Fruit fly (Drosophila melanogaster) whole organism, pupa: ENCODE results near the gene CG10365.

Experiments
- CG10348 ChIP-seq: fragments of 200-800 bp; sonication (Bioruptor generic); IDR thresholded peaks from 2 replicates; pipeline ENCODE4 v1.3.6; 2022; ENCODE audit warnings: missing biosample characterization, missing genetic modification characterization
- CG12605 ChIP-seq: fragments of 200-800 bp; sonication (Bioruptor generic); IDR thresholded peaks from 2 replicates; pipeline ENCODE4 v1.3.6; 2022; ENCODE audit warnings: missing biosample characterization, missing genetic modification characterization
- CG13204 ChIP-seq: fragments of 200-800 bp; sonication (Bioruptor generic); optimal IDR thresholded peaks from 2 replicates; lab custom pipeline; 2018; ENCODE audit warnings: missing biosample characterization, mild to moderate bottlenecking, missing genetic modification characterization, moderate library complexity
- CG14655 ChIP-seq: fragments of 200-800 bp; sonication (Bioruptor generic); optimal IDR thresholded peaks from 3 replicates; lab custom pipeline; 2017; ENCODE audit warnings: mild to moderate bottlenecking, missing biosample characterization, missing genetic modification reagents, missing genetic modification characterization
- CG15710 ChIP-seq: fragments of 200-800 bp; sonication (Bioruptor generic); optimal IDR thresholded peaks from 2 replicates; lab custom pipeline; 2018; ENCODE audit warnings: missing biosample characterization, mild to moderate bottlenecking, missing genetic modification characterization, moderate library complexity
- CG17806 ChIP-seq: fragments of 200-800 bp; sonication (Bioruptor generic); optimal IDR thresholded peaks from 2 replicates; lab custom pipeline; 2018; ENCODE audit warnings: missing biosample characterization, mild to moderate bottlenecking, missing genetic modification characterization, moderate library complexity
- CG32121 ChIP-seq: fragments of 200-800 bp; sonication (Bioruptor generic); IDR thresholded peaks from 2 replicates; pipeline ENCODE4 v1.3.6; 2022; ENCODE audit warnings: missing biosample characterization, missing genetic modification characterization
- CG34367 ChIP-seq: fragments of 200-800 bp; sonication (Bioruptor generic); optimal IDR thresholded peaks from 2 replicates; lab custom pipeline; 2018; ENCODE audit warnings: missing biosample characterization, mild to moderate bottlenecking, missing genetic modification characterization
- CG4496 ChIP-seq: fragments of 200-800 bp; sonication (Bioruptor generic); IDR thresholded peaks from 3 replicates; pipeline ENCODE4 v1.3.6; 2022; ENCODE audit warnings: missing biosample characterization, missing genetic modification characterization
- CG8159 ChIP-seq: fragments of 200-800 bp; sonication (Bioruptor generic); optimal IDR thresholded peaks from 3 replicates; lab custom pipeline; 2018; ENCODE audit warnings: missing biosample characterization, mild to moderate bottlenecking, missing genetic modification characterization, moderate library complexity
- CG8301 ChIP-seq: fragments of 200-800 bp; sonication (Bioruptor generic); optimal IDR thresholded peaks from 2 replicates; lab custom pipeline; 2018; ENCODE audit warnings: missing biosample characterization, mild to moderate bottlenecking, missing genetic modification characterization
- CG9948 ChIP-seq: fragments of 200-800 bp; sonication (Bioruptor generic); optimal IDR thresholded peaks from 2 replicates; lab custom pipeline; 2018; ENCODE audit warnings: missing biosample characterization, mild to moderate bottlenecking, missing genetic modification characterization, moderate library complexity
- D1 ChIP-seq: fragments of 200-800 bp; sonication (Bioruptor generic); optimal IDR thresholded peaks from 2 replicates; lab custom pipeline; 2018; ENCODE audit warnings: missing biosample characterization, mild to moderate bottlenecking, missing genetic modification characterization, moderate library complexity
- EcR ChIP-seq: fragments of 200-800 bp; sonication (Bioruptor generic); optimal IDR thresholded peaks from 3 replicates; lab custom pipeline; 2019; ENCODE audit warnings: missing biosample characterization, missing genetic modification characterization, mild to moderate bottlenecking, moderate library complexity, missing genetic modification reagents
- Ets98B ChIP-seq: fragments of 200-800 bp; sonication (Bioruptor generic); IDR thresholded peaks from 2 replicates; pipeline ENCODE4 v1.3.6; 2022; ENCODE audit warnings: missing biosample characterization, missing genetic modification characterization
- Pif1A ChIP-seq: fragments of 200-800 bp; sonication (Bioruptor generic); optimal IDR thresholded peaks from 3 replicates; lab custom pipeline; 2016; ENCODE audit warnings: missing biosample characterization, missing genetic modification characterization
- Pif1B ChIP-seq: fragments of 200-800 bp; sonication (Bioruptor generic); optimal IDR thresholded peaks from 3 replicates; lab custom pipeline; 2016; ENCODE audit warnings: missing biosample characterization, missing genetic modification characterization
- Snoo ChIP-seq: fragments of 200-800 bp; sonication (Bioruptor generic); optimal IDR thresholded peaks from 3 replicates; lab custom pipeline; 2017; ENCODE audit warnings: missing biosample characterization, mild to moderate bottlenecking, missing genetic modification characterization, inconsistent platforms
- fd96Ca ChIP-seq: fragments of 200-800 bp; sonication (Bioruptor generic); IDR thresholded peaks from 3 replicates; pipeline ENCODE4 v1.3.6; 2022; ENCODE audit warnings: missing biosample characterization, missing genetic modification characterization
- gl ChIP-seq: fragments of 200-800 bp; sonication (Bioruptor generic); optimal IDR thresholded peaks from 2 replicates; lab custom pipeline; 2018; ENCODE audit warnings: missing biosample characterization, mild to moderate bottlenecking, missing genetic modification characterization
- rn ChIP-seq: fragments of 200-800 bp; sonication (Bioruptor generic); IDR thresholded peaks from 2 replicates; pipeline ENCODE4 v1.3.6; 2022; ENCODE audit warnings: missing biosample characterization, missing genetic modification characterization

Gene CG10365

DNA sequence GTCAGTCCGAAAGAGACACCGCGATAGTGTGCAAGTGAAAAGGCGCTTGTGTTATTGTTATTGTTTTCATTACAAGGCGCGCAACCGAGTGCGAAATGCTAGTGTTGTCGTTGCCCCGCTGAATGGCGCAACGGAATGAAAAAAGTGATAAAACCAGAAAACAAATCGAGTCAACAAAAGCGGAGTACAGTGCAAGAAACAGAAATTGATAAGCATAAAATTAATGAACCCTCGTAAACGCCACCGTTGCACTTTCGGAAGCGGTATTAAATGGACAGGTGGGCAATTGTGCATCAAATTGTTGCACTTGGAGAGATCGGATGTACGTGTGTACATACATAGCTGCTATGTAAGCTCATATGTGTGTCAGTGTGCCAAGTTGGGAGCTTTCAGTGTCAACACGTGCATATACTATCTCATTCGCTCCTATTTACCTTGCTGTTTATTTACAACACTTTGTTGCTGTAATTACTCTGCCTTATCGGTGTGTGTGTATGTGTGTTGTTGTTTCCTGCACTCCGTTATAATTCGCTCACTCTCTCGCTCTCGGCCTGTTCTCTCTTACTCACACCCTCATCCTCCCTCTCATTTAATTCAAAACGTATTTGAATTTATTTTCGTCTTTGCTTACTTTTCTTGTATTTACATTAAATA, 377 bp downstream of the CG10365 start:
- TF ChIP-seq CG10348 (GFP tag; lab: Robert Waterston, UW): no peak
- no peak for TF ChIP-seq CG13204
- TF ChIP-seq EcR (GFP tag; lab: Kevin White, UChicago): peak; percentile 73
- TF ChIP-seq CG8301 (tag; lab: Kevin White, UChicago): peak; percentile 40
- TF ChIP-seq fd96Ca (GFP tag; lab: Robert Waterston, UW): peak; percentile 56
- no peak; the same call in 1 of the 2 replicates for TF ChIP-seq CG12605 (GFP tag; lab: Robert Waterston, UW)
- no peak for TF ChIP-seq Snoo (tag; lab: Kevin White, UChicago)
- peak; percentile 40 for TF ChIP-seq CG14655 (GFP tag; lab: Kevin White, UChicago)
- peak; percentile 42 for TF ChIP-seq CG8159 (tag; lab: Kevin White, UChicago)
- no peak for TF ChIP-seq Pif1A (GFP tag; lab: Kevin White, UChicago)
- TF ChIP-seq Pif1B: peak; percentile 29
- TF ChIP-seq D1 (tag; lab: Kevin White, UChicago): no peak
- TF ChIP-seq CG32121: peak; percentile 68
- peak; percentile 60 for TF ChIP-seq Ets98B (GFP tag; lab: Robert Waterston, UW)
- peak; percentile 55; the same call in 1 of the 3 replicates for TF ChIP-seq CG4496 (GFP tag; lab: Robert Waterston, UW)
- peak; percentile 23 for TF ChIP-seq CG15710 (tag; lab: Kevin White, UChicago)
- TF ChIP-seq rn (GFP tag; lab: Robert Waterston, UW): no peak
- peak; percentile 41 for TF ChIP-seq CG34367 (tag; lab: Kevin White, UChicago)
- peak; percentile 36 for TF ChIP-seq CG17806 (tag; lab: Kevin White, UChicago)
- peak; percentile 79 for TF ChIP-seq gl
- TF ChIP-seq CG9948 (tag; lab: Kevin White, UChicago): no peak

DNA sequence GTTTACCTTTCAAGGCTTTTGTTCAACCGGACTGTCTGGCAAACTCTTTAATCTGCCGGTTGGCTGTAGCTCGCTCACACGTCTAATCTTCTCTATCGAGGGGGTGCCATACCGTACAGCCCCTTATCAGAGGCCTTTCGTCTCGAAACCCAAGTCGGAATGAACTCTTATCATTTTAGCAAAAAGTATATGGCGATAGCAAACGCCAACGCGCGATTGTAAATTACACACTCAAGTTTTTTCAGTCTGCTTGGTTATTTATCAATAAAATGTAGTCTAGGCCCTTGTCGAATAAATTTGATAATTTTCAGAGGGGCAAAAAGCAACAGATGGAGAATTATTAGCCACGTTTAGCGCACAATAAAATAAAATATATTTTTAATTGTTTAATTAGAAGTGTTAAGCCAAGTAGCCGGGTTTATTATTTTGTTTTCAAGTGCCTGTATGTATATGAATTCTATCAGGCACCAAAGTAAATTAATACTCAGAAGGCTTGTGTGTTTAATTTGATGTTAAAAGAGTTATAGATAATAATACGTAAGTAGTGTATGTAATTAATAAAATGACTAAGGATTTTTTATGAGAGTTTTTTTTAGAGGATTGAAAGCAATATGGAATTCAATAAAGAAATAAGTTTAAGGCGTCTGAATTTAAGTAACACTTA, 1.8 kb downstream of the CG10365 start:
- TF ChIP-seq CG13204 (no peak), EcR (GFP tag; lab: Kevin White, UChicago) (peak; percentile 61)

DNA sequence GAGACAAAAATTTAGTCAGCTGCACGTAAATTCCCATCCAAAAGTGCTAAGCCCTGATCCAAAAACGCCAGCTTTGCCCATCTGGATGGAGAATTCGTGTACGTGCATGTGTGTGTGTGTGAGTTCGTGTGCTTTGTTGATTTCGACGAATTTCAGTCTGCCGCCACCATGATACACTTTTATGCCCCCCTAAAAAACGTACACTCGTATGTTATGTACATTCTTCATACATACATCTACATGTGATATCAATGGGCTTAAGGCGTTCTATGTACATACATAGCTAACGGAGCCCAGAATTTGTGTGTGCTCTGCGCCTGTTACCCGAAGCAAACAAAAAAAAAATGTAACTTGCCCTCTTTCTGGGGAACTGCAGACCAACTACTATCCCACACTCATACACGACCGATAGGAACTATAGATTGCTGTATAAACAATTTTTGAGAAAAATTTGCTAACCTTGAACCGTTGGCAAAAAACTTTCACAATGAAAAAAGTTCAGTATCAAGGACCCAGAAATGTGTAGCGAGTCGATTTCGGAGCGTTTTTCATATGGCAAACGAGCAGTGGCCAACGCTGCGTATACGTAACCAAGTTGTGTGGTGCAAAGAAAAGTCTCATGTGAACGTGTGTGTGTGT, 2.7 kb downstream of the CG10365 start:
- TF ChIP-seq Snoo (tag; lab: Kevin White, UChicago) (no peak), gl (no peak), CG12605 (GFP tag; lab: Robert Waterston, UW) (no peak), CG13204 (no peak), Ets98B (GFP tag; lab: Robert Waterston, UW) (no peak), CG17806 (tag; lab: Kevin White, UChicago) (no peak), CG10348 (GFP tag; lab: Robert Waterston, UW) (no peak), Pif1B (no peak), CG4496 (GFP tag; lab: Robert Waterston, UW) (no peak), CG34367 (tag; lab: Kevin White, UChicago) (no peak), rn (GFP tag; lab: Robert Waterston, UW) (no peak), Pif1A (GFP tag; lab: Kevin White, UChicago) (no peak)

DNA sequence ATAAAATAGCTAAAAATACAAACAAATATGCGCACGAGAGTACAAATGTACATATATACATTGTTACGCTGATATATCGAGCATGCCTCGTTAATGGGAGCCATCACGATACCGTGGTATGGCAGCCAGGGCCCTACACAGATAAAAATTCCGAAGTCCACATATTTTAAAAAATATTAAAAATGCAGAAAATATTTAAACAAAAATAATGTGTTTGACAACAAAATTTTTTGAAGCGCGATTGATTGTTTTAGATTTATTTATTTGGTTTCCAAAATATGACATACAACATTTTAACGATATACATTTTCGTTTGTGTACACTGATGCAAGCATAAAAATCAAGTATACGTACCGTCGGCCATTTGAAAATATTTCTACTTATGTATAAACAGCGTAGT, 3.6 kb downstream of the CG10365 start:
- peak; percentile 45 for TF ChIP-seq Pif1B
- TF ChIP-seq EcR (GFP tag; lab: Kevin White, UChicago): no peak
- no peak for TF ChIP-seq CG13204
- TF ChIP-seq CG12605 (GFP tag; lab: Robert Waterston, UW): peak; percentile 67
- TF ChIP-seq fd96Ca (GFP tag; lab: Robert Waterston, UW): 0 out of 3 replicates have a peak, but pooled peaks have one; percentile 50
- TF ChIP-seq CG8159 (tag; lab: Kevin White, UChicago): peak; percentile 69
- peak; percentile 40 for TF ChIP-seq Snoo (tag; lab: Kevin White, UChicago)
- no peak for TF ChIP-seq gl
- TF ChIP-seq CG15710 (tag; lab: Kevin White, UChicago): peak; percentile 60
- TF ChIP-seq Pif1A (GFP tag; lab: Kevin White, UChicago): peak; percentile 63
- TF ChIP-seq CG8301 (tag; lab: Kevin White, UChicago): peak; percentile 70
- no peak for TF ChIP-seq D1 (tag; lab: Kevin White, UChicago)
- peak; percentile 34 for TF ChIP-seq CG17806 (tag; lab: Kevin White, UChicago)
- no peak for TF ChIP-seq CG10348 (GFP tag; lab: Robert Waterston, UW)
- peak; percentile 27 for TF ChIP-seq CG34367 (tag; lab: Kevin White, UChicago)
- peak; percentile 83 for TF ChIP-seq CG4496 (GFP tag; lab: Robert Waterston, UW)
- TF ChIP-seq CG14655 (GFP tag; lab: Kevin White, UChicago): peak; percentile 67
- peak; percentile 33; the same call in 1 of the 2 replicates for TF ChIP-seq rn (GFP tag; lab: Robert Waterston, UW)
- peak; percentile 63 for TF ChIP-seq CG9948 (tag; lab: Kevin White, UChicago)
- peak; percentile 84 for TF ChIP-seq CG32121
- peak; percentile 75 for TF ChIP-seq Ets98B (GFP tag; lab: Robert Waterston, UW)
- TF ChIP-seq, all 21 proteins: peak for 16

DNA sequence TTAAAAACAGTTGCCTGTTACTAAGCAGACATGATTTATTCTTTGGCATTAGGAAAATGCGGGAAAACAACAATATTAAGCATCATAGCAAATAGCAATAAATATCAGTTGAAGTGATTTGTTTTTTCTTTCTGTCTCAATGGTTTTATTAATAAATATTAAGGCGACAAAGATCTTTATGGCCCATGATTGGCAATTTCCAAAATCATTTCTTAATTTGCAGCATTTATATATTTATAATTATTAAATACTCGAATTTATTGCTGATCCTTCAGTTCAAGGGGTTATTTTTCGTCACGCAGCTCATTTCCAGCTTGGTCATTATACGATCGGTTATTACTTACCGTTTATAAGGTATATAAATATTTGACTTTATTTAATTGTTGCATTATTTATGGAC, 4.5 kb downstream of the CG10365 start:
- no peak for TF ChIP-seq rn (GFP tag; lab: Robert Waterston, UW)
- TF ChIP-seq Ets98B (GFP tag; lab: Robert Waterston, UW): no peak
- TF ChIP-seq CG9948 (tag; lab: Kevin White, UChicago): no peak
- TF ChIP-seq CG15710 (tag; lab: Kevin White, UChicago): no peak
- TF ChIP-seq Pif1B: no peak
- TF ChIP-seq CG32121: no peak
- TF ChIP-seq EcR (GFP tag; lab: Kevin White, UChicago): no peak
- TF ChIP-seq Snoo (tag; lab: Kevin White, UChicago): no peak
- TF ChIP-seq CG34367 (tag; lab: Kevin White, UChicago): no peak
- no peak for TF ChIP-seq CG8159 (tag; lab: Kevin White, UChicago)
- TF ChIP-seq Pif1A (GFP tag; lab: Kevin White, UChicago): no peak
- TF ChIP-seq gl: no peak
- TF ChIP-seq fd96Ca (GFP tag; lab: Robert Waterston, UW): no peak
- TF ChIP-seq CG4496 (GFP tag; lab: Robert Waterston, UW): no peak
- TF ChIP-seq CG14655 (GFP tag; lab: Kevin White, UChicago): no peak
- TF ChIP-seq CG17806 (tag; lab: Kevin White, UChicago): no peak
- TF ChIP-seq CG8301 (tag; lab: Kevin White, UChicago): no peak
- TF ChIP-seq CG13204: no peak
